Worm (Caenorhabditis elegans): ENCODE measurements around the gene F09E5.16.

F09E5.16 gene

ce11 chrII:5334628-5335027, 30.9 kb downstream of the F09E5.16 start:
- no peak for TF ChIP-seq cnd-1 (tag; optimal IDR thresholded peaks at IDR 0.05)
- TF ChIP-seq snpc-4 (tag; optimal IDR thresholded peaks at IDR 0.05) = no peak
- no peak for TF ChIP-seq unc-39 (tag; optimal IDR thresholded peaks at IDR 0.05)
- no peak for TF ChIP-seq mab-5 (tag; optimal IDR thresholded peaks at IDR 0.05)
- TF ChIP-seq tbx-8 (GFP tag; optimal IDR thresholded peaks at IDR 0.05) = no peak
- TF ChIP-seq flh-1 (GFP tag; optimal IDR thresholded peaks at IDR 0.05) = no peak
- no peak for TF ChIP-seq sem-2 (GFP tag; optimal IDR thresholded peaks at IDR 0.05)
- TF ChIP-seq lin-32 (GFP tag; optimal IDR thresholded peaks at IDR 0.05) = no peak
- no peak for TF ChIP-seq unc-120 (tag; optimal IDR thresholded peaks at IDR 0.05; ENCODE audit: poor library complexity, severe bottlenecking)
- TF ChIP-seq pha-4 (tag; optimal IDR thresholded peaks at IDR 0.05) = no peak
- no peak for TF ChIP-seq unc-62 (GFP tag; optimal IDR thresholded peaks at IDR 0.05)
- no peak for TF ChIP-seq mls-2 (tag; optimal IDR thresholded peaks at IDR 0.05)
- TF ChIP-seq hlh-1 (tag; optimal IDR thresholded peaks at IDR 0.05) = no peak
- TF ChIP-seq drap-1 (GFP tag; optimal IDR thresholded peaks at IDR 0.05) = no peak
- no peak for TF ChIP-seq ham-2 (GFP tag; optimal IDR thresholded peaks at IDR 0.05)
- no peak for TF ChIP-seq sptf-1 (tag; optimal IDR thresholded peaks at IDR 0.05)
- TF ChIP-seq ceh-83 (GFP tag; optimal IDR thresholded peaks at IDR 0.05) = no peak

ce11 chrII:5333729-5334255, 31.8 kb downstream of the F09E5.16 start:
- TF ChIP-seq zip-8 (tag; optimal IDR thresholded peaks at IDR 0.05) (no peak), nhr-237 (tag; optimal IDR thresholded peaks at IDR 0.05) (no peak), nhr-76 (tag; optimal IDR thresholded peaks at IDR 0.05) (no peak), nhr-28 (tag; optimal IDR thresholded peaks at IDR 0.05) (no peak), unc-39 (tag; optimal IDR thresholded peaks at IDR 0.05) (no peak), mls-2 (tag; optimal IDR thresholded peaks at IDR 0.05) (no peak), hlh-1 (tag; optimal IDR thresholded peaks at IDR 0.05) (no peak), ces-1 (GFP tag; optimal IDR thresholded peaks at IDR 0.05) (no peak), lin-32 (GFP tag; optimal IDR thresholded peaks at IDR 0.05) (no peak), blmp-1 (tag; optimal IDR thresholded peaks at IDR 0.05) (no peak), sptf-1 (tag; optimal IDR thresholded peaks at IDR 0.05) (no peak), lsy-2 (tag; optimal IDR thresholded peaks at IDR 0.05) (no peak), bed-3 (GFP tag; optimal IDR thresholded peaks at IDR 0.05) (no peak), nhr-2 (tag; optimal IDR thresholded peaks at IDR 0.05) (no peak), elt-1 (tag; optimal IDR thresholded peaks at IDR 0.05; ENCODE audit: borderline replicate concordance, insufficient read depth) (no peak), unc-120 (tag; optimal IDR thresholded peaks at IDR 0.05; ENCODE audit: poor library complexity, severe bottlenecking) (no peak), mab-5 (tag; optimal IDR thresholded peaks at IDR 0.05) (no peak), tbx-8 (GFP tag; optimal IDR thresholded peaks at IDR 0.05) (no peak)

DNA sequence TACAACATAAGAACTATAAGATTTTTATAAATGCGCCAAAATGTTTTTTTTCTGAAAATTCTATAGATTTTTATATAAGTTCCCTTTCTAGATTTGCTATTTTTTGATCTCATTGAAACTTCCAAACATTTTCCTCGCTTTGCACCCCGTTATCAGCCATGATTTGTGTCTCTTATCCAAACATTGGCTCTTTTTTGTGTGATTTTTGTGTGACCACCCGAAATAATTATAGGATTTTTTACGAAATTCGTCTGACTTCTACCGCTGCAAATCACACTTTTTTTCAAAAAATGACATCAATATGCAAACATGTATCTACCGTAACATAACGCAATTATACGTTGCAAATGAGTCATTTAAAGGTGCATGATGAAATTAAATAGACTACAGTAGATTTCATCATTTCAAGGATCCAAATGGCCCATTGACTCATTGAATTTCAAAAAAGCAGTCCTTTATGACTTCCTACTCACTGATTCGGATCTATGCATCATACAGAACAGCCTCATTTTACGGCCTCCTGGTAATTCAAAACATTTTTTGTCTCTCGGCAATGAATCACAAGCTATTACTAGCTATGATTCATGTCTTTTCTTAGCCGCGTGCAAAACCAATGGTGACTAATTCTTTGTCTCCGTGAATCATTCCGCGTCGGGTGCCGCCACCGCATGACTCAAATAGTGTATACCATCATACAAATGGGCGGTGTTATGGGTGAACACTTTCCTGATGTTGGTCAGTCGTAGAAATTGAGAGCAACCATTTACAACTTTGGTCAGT, 33.0 kb downstream of the F09E5.16 start:
- TF ChIP-seq lsy-2 (tag; optimal IDR thresholded peaks at IDR 0.05) = no peak
- TF ChIP-seq ham-2 (GFP tag; optimal IDR thresholded peaks at IDR 0.05) = no peak
- no peak for TF ChIP-seq drap-1 (GFP tag; optimal IDR thresholded peaks at IDR 0.05)
- TF ChIP-seq mls-2 (tag; optimal IDR thresholded peaks at IDR 0.05) = no peak
- TF ChIP-seq elt-3 (tag; optimal IDR thresholded peaks at IDR 0.05) = no peak
- no peak for TF ChIP-seq bed-3 (GFP tag; optimal IDR thresholded peaks at IDR 0.05)
- TF ChIP-seq nhr-28 (tag; optimal IDR thresholded peaks at IDR 0.05) = no peak
- TF ChIP-seq mab-5 (tag; optimal IDR thresholded peaks at IDR 0.05) = no peak
- no peak for TF ChIP-seq nhr-12 (tag; optimal IDR thresholded peaks at IDR 0.05)
- no peak for TF ChIP-seq ces-1 (GFP tag; optimal IDR thresholded peaks at IDR 0.05)
- no peak for TF ChIP-seq snpc-4 (tag; optimal IDR thresholded peaks at IDR 0.05)
- TF ChIP-seq hlh-1 (tag; optimal IDR thresholded peaks at IDR 0.05) = no peak
- no peak for TF ChIP-seq nhr-2 (tag; optimal IDR thresholded peaks at IDR 0.05)
- no peak for TF ChIP-seq tbx-8 (GFP tag; optimal IDR thresholded peaks at IDR 0.05)
- TF ChIP-seq lin-13 (tag; optimal IDR thresholded peaks at IDR 0.05) = no peak
- no peak for TF ChIP-seq ceh-43 (GFP tag; optimal IDR thresholded peaks at IDR 0.05)
- no peak for TF ChIP-seq pha-4 (tag; optimal IDR thresholded peaks at IDR 0.05)

DNA sequence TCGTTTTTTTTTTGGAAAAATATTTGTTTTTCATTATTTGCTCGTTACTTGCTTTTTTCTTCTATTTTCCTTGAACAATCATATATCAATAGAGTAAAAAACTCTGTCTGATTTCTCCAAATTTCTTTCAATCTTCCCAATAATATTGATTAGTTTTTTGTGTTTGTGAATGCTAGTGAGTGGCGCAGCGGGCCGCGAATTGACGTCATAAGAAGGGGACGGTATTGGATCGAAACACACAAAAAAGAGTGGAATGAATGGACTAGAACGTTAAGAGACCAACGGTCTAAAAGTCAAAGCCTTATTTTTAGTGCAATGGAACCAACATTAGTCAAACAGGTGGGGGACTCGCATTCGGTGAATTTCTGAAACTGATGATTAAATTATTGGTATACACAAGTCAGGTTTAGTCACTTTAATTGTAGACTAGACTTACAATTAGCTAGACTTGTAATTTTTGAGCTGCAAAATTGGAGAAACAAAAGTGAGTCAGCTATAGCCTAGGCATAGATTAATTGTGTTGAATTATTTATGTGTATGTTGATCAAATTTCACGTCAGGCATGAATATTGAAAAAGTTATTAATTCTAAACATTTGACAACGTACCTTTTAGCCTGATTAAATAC, 33.8 kb downstream of the F09E5.16 start:
- TF ChIP-seq mab-5 (tag; optimal IDR thresholded peaks at IDR 0.05) (no peak), sem-2 (GFP tag; optimal IDR thresholded peaks at IDR 0.05) (no peak), ceh-39 (tag; optimal IDR thresholded peaks at IDR 0.05) (no peak), nhr-2 (tag; optimal IDR thresholded peaks at IDR 0.05) (no peak), nhr-28 (tag; optimal IDR thresholded peaks at IDR 0.05) (no peak), nhr-12 (tag; optimal IDR thresholded peaks at IDR 0.05) (no peak), M03D4.4 (tag; optimal IDR thresholded peaks at IDR 0.05) (no peak), tbx-8 (GFP tag; optimal IDR thresholded peaks at IDR 0.05) (no peak), ceh-83 (GFP tag; optimal IDR thresholded peaks at IDR 0.05) (no peak), unc-39 (tag; optimal IDR thresholded peaks at IDR 0.05) (no peak), drap-1 (GFP tag; optimal IDR thresholded peaks at IDR 0.05) (no peak), mep-1 (tag; optimal IDR thresholded peaks at IDR 0.05) (no peak)
